Worm (Caenorhabditis elegans) whole organism, young adult: ENCODE measurements around the gene cyp-33E1.

Experiments
- B0035.1 ChIP-seq: sonication (generic microtip); optimal IDR thresholded peaks from 2 replicates; lab custom pipeline; 2016; ENCODE audit warnings: missing genetic modification characterization, mild to moderate bottlenecking, missing compliant biosample characterization, missing genotype, missing genetic modification reagents
- C06A6.2 ChIP-seq: fragments of 200-800 bp; sonication (Bioruptor generic); conservative IDR thresholded peaks from 2 replicates; pipeline ENCODE4 v1.3.6; 2022; ENCODE audit warnings: missing genetic modification characterization, missing compliant biosample characterization
- F10E7.11 ChIP-seq: sonication (generic microtip); optimal IDR thresholded peaks from 2 replicates; lab custom pipeline; 2017; ENCODE audit warnings: mild to moderate bottlenecking, missing genetic modification characterization, moderate library complexity, missing compliant biosample characterization
- F49E8.2 ChIP-seq: sonication (generic microtip); optimal IDR thresholded peaks from 3 replicates; lab custom pipeline; 2017; ENCODE audit warnings: missing genetic modification characterization, mild to moderate bottlenecking, missing compliant biosample characterization, antibody characterized with exemption, moderate library complexity; ENCODE audit not compliant: insufficient read depth
- T07F8.4 ChIP-seq: sonication (generic microtip); optimal IDR thresholded peaks from 2 replicates; lab custom pipeline; 2016; ENCODE audit warnings: mild to moderate bottlenecking, missing genetic modification characterization, moderate library complexity, missing compliant biosample characterization
- Y67H2A.10 ChIP-seq: fragments of 200-800 bp; sonication (Bioruptor generic); conservative IDR thresholded peaks from 2 replicates; pipeline ENCODE4 v1.3.6; 2022; ENCODE audit warnings: missing genetic modification reagents, missing genetic modification characterization, missing compliant biosample characterization
- Y79H2A.3 ChIP-seq: fragments of 200-800 bp; sonication (Bioruptor generic); conservative IDR thresholded peaks from 2 replicates; pipeline ENCODE4 v1.3.6; 2022; ENCODE audit warnings: missing genetic modification reagents, missing genetic modification characterization, missing compliant biosample characterization
- akir-1 ChIP-seq: fragments of 200-800 bp; sonication (Bioruptor generic); optimal IDR thresholded peaks from 2 replicates; lab custom pipeline; 2018; ENCODE audit warnings: mild to moderate bottlenecking, missing genetic modification characterization, moderate library complexity, missing compliant biosample characterization
- ama-1 ChIP-seq, 3 experiments: fragments of 150-350 bp in 1 of 3; sonication (generic microtip) in 2 of 3; optimal IDR thresholded peaks; 2 replicates each; lab custom pipeline; 2014 to 2018; ENCODE audit warnings: missing biosample characterization in 2 of 3, missing genetic modification characterization in 2 of 3, missing genetic modification reagents in 2 of 3
- aptf-3 ChIP-seq: fragments of 200-800 bp; sonication (Bioruptor generic); IDR thresholded peaks from 2 replicates; pipeline ENCODE4 v1.3.6; 2022; ENCODE audit warnings: missing genetic modification characterization, missing compliant biosample characterization
- bed-1 ChIP-seq: fragments of 200-800 bp; sonication (Bioruptor generic); IDR thresholded peaks from 2 replicates; pipeline ENCODE4 v1.3.6; 2022; ENCODE audit warnings: missing genetic modification reagents, missing genetic modification characterization, missing compliant biosample characterization
- cebp-2 ChIP-seq: fragments of 200-800 bp; sonication (Bioruptor generic); IDR thresholded peaks from 2 replicates; pipeline ENCODE4 v1.3.6; 2022; ENCODE audit warnings: missing genetic modification characterization, missing compliant biosample characterization
- ceh-91 ChIP-seq: fragments of 200-800 bp; sonication (Bioruptor generic); IDR thresholded peaks from 2 replicates; pipeline ENCODE4 v1.3.6; 2022; ENCODE audit warnings: missing genetic modification reagents, missing genetic modification characterization, missing compliant biosample characterization
- chd-7 ChIP-seq: sonication (generic microtip); optimal IDR thresholded peaks from 2 replicates; lab custom pipeline; 2016; ENCODE audit warnings: mild to moderate bottlenecking, missing genetic modification characterization, moderate library complexity, missing compliant biosample characterization
- die-1 ChIP-seq: sonication (generic microtip); optimal IDR thresholded peaks from 2 replicates; lab custom pipeline; 2016; ENCODE audit warnings: missing genotype, mild to moderate bottlenecking, missing genetic modification characterization, missing compliant biosample characterization
- dpff-1 ChIP-seq: sonication (generic microtip); optimal IDR thresholded peaks from 2 replicates; lab custom pipeline; 2017; ENCODE audit warnings: mild to moderate bottlenecking, missing genetic modification characterization, missing compliant biosample characterization
- egl-44 ChIP-seq: fragments of 200-800 bp; sonication (Bioruptor generic); IDR thresholded peaks from 2 replicates; pipeline ENCODE4 v1.3.6; 2022; ENCODE audit warnings: missing genetic modification reagents, missing genetic modification characterization, missing compliant biosample characterization
- ets-4 ChIP-seq: fragments of 200-800 bp; sonication (Bioruptor generic); optimal IDR thresholded peaks from 2 replicates; lab custom pipeline; 2018; ENCODE audit warnings: mild to moderate bottlenecking, missing genetic modification characterization, missing compliant biosample characterization
- him-1 ChIP-seq: sonication (generic microtip); optimal IDR thresholded peaks from 2 replicates; lab custom pipeline; 2016; ENCODE audit warnings: missing genotype, missing genetic modification reagents, missing genetic modification characterization, missing compliant biosample characterization
- hlh-12 ChIP-seq: sonication (generic microtip); optimal IDR thresholded peaks from 2 replicates; lab custom pipeline; 2016; ENCODE audit warnings: missing genetic modification characterization, missing compliant biosample characterization
- lin-54 ChIP-seq: fragments of 200-800 bp; sonication (Bioruptor generic); optimal IDR thresholded peaks from 2 replicates; lab custom pipeline; 2018; ENCODE audit warnings: mild to moderate bottlenecking, missing genetic modification characterization, missing compliant biosample characterization
- lir-1 ChIP-seq: fragments of 200-800 bp; sonication (Bioruptor generic); conservative IDR thresholded peaks from 2 replicates; pipeline ENCODE4 v1.3.6; 2022; ENCODE audit warnings: missing genetic modification reagents, missing genetic modification characterization, missing compliant biosample characterization
- mel-28 ChIP-seq: sonication (generic microtip); optimal IDR thresholded peaks from 2 replicates; lab custom pipeline; 2016; ENCODE audit warnings: borderline replicate concordance, mild to moderate bottlenecking, missing genetic modification characterization, missing compliant biosample characterization
- mxl-1 ChIP-seq: sonication (generic microtip); optimal IDR thresholded peaks from 2 replicates; lab custom pipeline; 2016; ENCODE audit warnings: missing genetic modification characterization, missing compliant biosample characterization
- nhr-120 ChIP-seq: fragments of 200-800 bp; sonication (Bioruptor generic); IDR thresholded peaks from 2 replicates; pipeline ENCODE4 v1.3.6; 2022; ENCODE audit warnings: missing genetic modification characterization, missing compliant biosample characterization
- nhr-80 ChIP-seq: sonication (generic microtip); optimal IDR thresholded peaks from 2 replicates; lab custom pipeline; 2016; ENCODE audit warnings: missing genetic modification characterization, missing compliant biosample characterization
- pha-4 ChIP-seq: fragments of 150-350 bp; sonication (generic microtip); optimal IDR thresholded peaks from 2 replicates; lab custom pipeline; 2014; ENCODE audit warnings: missing biosample characterization, missing genetic modification reagents, missing genetic modification characterization
- rcor-1 ChIP-seq: fragments of 200-800 bp; sonication (Bioruptor generic); IDR thresholded peaks from 2 replicates; pipeline ENCODE4 v1.3.6; 2022; ENCODE audit warnings: missing genetic modification reagents, missing genetic modification characterization, missing compliant biosample characterization
- rec-8 ChIP-seq, 2 experiments: sonication (generic microtip); optimal IDR thresholded peaks; 2 replicates each; lab custom pipeline; 2016; ENCODE audit warnings: mild to moderate bottlenecking in 2 of 2, missing genetic modification characterization in 2 of 2, missing genetic modification reagents in 2 of 2, missing genotype in 2 of 2, missing biosample characterization in 1 of 2, missing compliant biosample characterization in 1 of 2, moderate library complexity in 1 of 2
- rpc-1 ChIP-seq, 2 experiments: fragments of 150-350 bp in 1 of 2; sonication (generic microtip) in 1 of 2; optimal IDR thresholded peaks; 2 replicates each; lab custom pipeline; 2014 to 2018; ENCODE audit warnings: missing biosample characterization in 1 of 2, missing genetic modification characterization in 1 of 2, missing genetic modification reagents in 1 of 2, missing genotype in 1 of 2
- sea-2 ChIP-seq: fragments of 200-800 bp; sonication (Bioruptor generic); IDR thresholded peaks from 2 replicates; pipeline ENCODE4 v1.3.6; 2022; ENCODE audit warnings: missing genetic modification characterization, missing compliant biosample characterization
- snpc-1.1 ChIP-seq: sonication (generic microtip); optimal IDR thresholded peaks from 2 replicates; lab custom pipeline; 2017; ENCODE audit warnings: missing genetic modification characterization, mild to moderate bottlenecking, missing compliant biosample characterization, antibody characterized with exemption, moderate library complexity, missing genotype, missing genetic modification reagents; ENCODE audit not compliant: insufficient read depth
- snpc-3.4 ChIP-seq: sonication (generic microtip); optimal IDR thresholded peaks from 2 replicates; lab custom pipeline; 2017; ENCODE audit warnings: missing genetic modification characterization, mild to moderate bottlenecking, missing compliant biosample characterization, antibody characterized with exemption, moderate library complexity, missing genotype, missing genetic modification reagents
- unc-62 ChIP-seq: fragments of 150-350 bp; optimal IDR thresholded peaks from 2 replicates; lab custom pipeline; 2014; ENCODE audit warnings: missing biosample characterization, missing genetic modification reagents, missing genetic modification characterization
- xnd-1 ChIP-seq: sonication (generic microtip); optimal IDR thresholded peaks from 2 replicates; lab custom pipeline; 2016; ENCODE audit warnings: missing genotype, missing genetic modification reagents, missing genetic modification characterization, missing compliant biosample characterization
- ztf-18 ChIP-seq: sonication (generic microtip); optimal IDR thresholded peaks from 2 replicates; lab custom pipeline; 2016; ENCODE audit warnings: missing genotype, mild to moderate bottlenecking, missing genetic modification characterization, missing compliant biosample characterization
- ztf-22 ChIP-seq: fragments of 200-800 bp; sonication (Bioruptor generic); optimal IDR thresholded peaks from 2 replicates; lab custom pipeline; 2018; ENCODE audit warnings: mild to moderate bottlenecking, missing genetic modification characterization, moderate library complexity, missing compliant biosample characterization

cyp-33E1 gene

ce11 chrIV:8648502-8648901 is at the start of gene cyp-33E1:
Gene cyp-33E1, minus strand, starts transcription at chrIV:8648602.
- TF ChIP-seq nhr-80 (tag; lab: Kevin White, UChicago): no peak
- no peak for TF ChIP-seq ceh-91 (GFP tag; lab: Robert Waterston, UW)
- TF ChIP-seq rpc-1 (optimal IDR thresholded peaks at IDR 0.05; lab: Kevin White, UChicago): no peak
- TF ChIP-seq rpc-1 (tag; optimal IDR thresholded peaks at IDR 0.05; lab: Kevin White, UChicago): no peak
- TF ChIP-seq die-1: no peak
- no peak for TF ChIP-seq rcor-1
- TF ChIP-seq egl-44: no peak
- no peak for TF ChIP-seq mxl-1 (tag; lab: Kevin White, UChicago)
- no peak for TF ChIP-seq snpc-1.1
- TF ChIP-seq sea-2 (GFP tag; lab: Robert Waterston, UW): no peak
- TF ChIP-seq xnd-1 (tag; lab: Kevin White, UChicago): no peak
- TF ChIP-seq ama-1 (optimal IDR thresholded peaks at IDR 0.05; lab: Kevin White, UChicago): no peak
- TF ChIP-seq ama-1 (GFP tag; optimal IDR thresholded peaks at IDR 0.05; lab: Kevin White, UChicago): no peak
- TF ChIP-seq aptf-3: no peak
- TF ChIP-seq C06A6.2 (GFP tag; lab: Robert Waterston, UW): no peak
- TF ChIP-seq bed-1: no peak
- TF ChIP-seq nhr-120 (GFP tag; lab: Robert Waterston, UW): no peak
- TF ChIP-seq rec-8 (tag; optimal IDR thresholded peaks at IDR 0.05; lab: Kevin White, UChicago): no peak
- no peak for TF ChIP-seq Y79H2A.3 (GFP tag; lab: Robert Waterston, UW)
- no peak for TF ChIP-seq cebp-2 (GFP tag; lab: Robert Waterston, UW)
- TF ChIP-seq F49E8.2 (tag; lab: Kevin White, UChicago): no peak
- TF ChIP-seq ztf-22 (GFP tag; lab: Kevin White, UChicago): no peak

ce11 chrIV:8697436-8697835 is 49.0 kb upstream of the cyp-33E1 start, which contains the start of gene ttll-11:
Gene ttll-11, plus strand, starts transcription at chrIV:8697736.
- TF ChIP-seq F10E7.11: no peak
- TF ChIP-seq pha-4: no peak
- TF ChIP-seq hlh-12: no peak
- TF ChIP-seq nhr-80 (tag; lab: Kevin White, UChicago): no peak
- TF ChIP-seq Y67H2A.10: no peak
- TF ChIP-seq akir-1 (GFP tag; lab: Kevin White, UChicago): no peak
- TF ChIP-seq rec-8 (tag; optimal IDR thresholded peaks at IDR 0.05; lab: Kevin White, UChicago): no peak
- TF ChIP-seq unc-62 (GFP tag; lab: Kevin White, UChicago): no peak
- TF ChIP-seq dpff-1 (tag; lab: Kevin White, UChicago): no peak
- no peak for TF ChIP-seq Y79H2A.3 (GFP tag; lab: Robert Waterston, UW)
- TF ChIP-seq mxl-1 (tag; lab: Kevin White, UChicago): no peak
- no peak for TF ChIP-seq chd-7 (tag; lab: Kevin White, UChicago)
- no peak for TF ChIP-seq B0035.1 (tag; lab: Kevin White, UChicago)
- no peak for TF ChIP-seq F49E8.2 (tag; lab: Kevin White, UChicago)
- TF ChIP-seq snpc-3.4 (tag; lab: Kevin White, UChicago): no peak
- TF ChIP-seq mel-28: no peak
- no peak for TF ChIP-seq T07F8.4 (tag; lab: Kevin White, UChicago)
- TF ChIP-seq lin-54: no peak
- no peak for TF ChIP-seq ets-4
- TF ChIP-seq him-1 (tag; lab: Kevin White, UChicago): no peak

- TF ChIP-seq lir-1: no peak
- peak; percentile 5 for TF ChIP-seq ztf-18 (tag; lab: Kevin White, UChicago)
Measured at ce11 chrIV:8691486-8691885, 43.1 kb upstream of the cyp-33E1 start, which contains the start of the genes hst-1 and ints-6. Gene hst-1, minus strand, starts transcription at chrIV:8691513. Gene ints-6, plus strand, starts transcription at chrIV:8691745.
